Fruit fly (Drosophila melanogaster) whole organism, pupa: ENCODE measurements around the gene CG3184.

Source experiments
- CG10348 ChIP-seq: fragments of 200-800 bp; sonication (Bioruptor generic); IDR thresholded peaks from 2 replicates; pipeline ENCODE4 v1.3.6; 2022; ENCODE audit warnings: missing biosample characterization, missing genetic modification characterization
- CG12605 ChIP-seq: fragments of 200-800 bp; sonication (Bioruptor generic); IDR thresholded peaks from 2 replicates; pipeline ENCODE4 v1.3.6; 2022; ENCODE audit warnings: missing biosample characterization, missing genetic modification characterization
- CG13204 ChIP-seq: fragments of 200-800 bp; sonication (Bioruptor generic); optimal IDR thresholded peaks from 2 replicates; lab custom pipeline; 2018; ENCODE audit warnings: missing biosample characterization, mild to moderate bottlenecking, missing genetic modification characterization, moderate library complexity
- CG14655 ChIP-seq: fragments of 200-800 bp; sonication (Bioruptor generic); optimal IDR thresholded peaks from 3 replicates; lab custom pipeline; 2017; ENCODE audit warnings: mild to moderate bottlenecking, missing biosample characterization, missing genetic modification reagents, missing genetic modification characterization
- CG15710 ChIP-seq: fragments of 200-800 bp; sonication (Bioruptor generic); optimal IDR thresholded peaks from 2 replicates; lab custom pipeline; 2018; ENCODE audit warnings: missing biosample characterization, mild to moderate bottlenecking, missing genetic modification characterization, moderate library complexity
- CG17806 ChIP-seq: fragments of 200-800 bp; sonication (Bioruptor generic); optimal IDR thresholded peaks from 2 replicates; lab custom pipeline; 2018; ENCODE audit warnings: missing biosample characterization, mild to moderate bottlenecking, missing genetic modification characterization, moderate library complexity
- CG32121 ChIP-seq: fragments of 200-800 bp; sonication (Bioruptor generic); IDR thresholded peaks from 2 replicates; pipeline ENCODE4 v1.3.6; 2022; ENCODE audit warnings: missing biosample characterization, missing genetic modification characterization
- CG34367 ChIP-seq: fragments of 200-800 bp; sonication (Bioruptor generic); optimal IDR thresholded peaks from 2 replicates; lab custom pipeline; 2018; ENCODE audit warnings: missing biosample characterization, mild to moderate bottlenecking, missing genetic modification characterization
- CG4496 ChIP-seq: fragments of 200-800 bp; sonication (Bioruptor generic); IDR thresholded peaks from 3 replicates; pipeline ENCODE4 v1.3.6; 2022; ENCODE audit warnings: missing biosample characterization, missing genetic modification characterization
- CG8159 ChIP-seq: fragments of 200-800 bp; sonication (Bioruptor generic); optimal IDR thresholded peaks from 3 replicates; lab custom pipeline; 2018; ENCODE audit warnings: missing biosample characterization, mild to moderate bottlenecking, missing genetic modification characterization, moderate library complexity
- CG8301 ChIP-seq: fragments of 200-800 bp; sonication (Bioruptor generic); optimal IDR thresholded peaks from 2 replicates; lab custom pipeline; 2018; ENCODE audit warnings: missing biosample characterization, mild to moderate bottlenecking, missing genetic modification characterization
- CG9948 ChIP-seq: fragments of 200-800 bp; sonication (Bioruptor generic); optimal IDR thresholded peaks from 2 replicates; lab custom pipeline; 2018; ENCODE audit warnings: missing biosample characterization, mild to moderate bottlenecking, missing genetic modification characterization, moderate library complexity
- D1 ChIP-seq: fragments of 200-800 bp; sonication (Bioruptor generic); optimal IDR thresholded peaks from 2 replicates; lab custom pipeline; 2018; ENCODE audit warnings: missing biosample characterization, mild to moderate bottlenecking, missing genetic modification characterization, moderate library complexity
- EcR ChIP-seq: fragments of 200-800 bp; sonication (Bioruptor generic); optimal IDR thresholded peaks from 3 replicates; lab custom pipeline; 2019; ENCODE audit warnings: missing biosample characterization, missing genetic modification characterization, mild to moderate bottlenecking, moderate library complexity, missing genetic modification reagents
- Ets98B ChIP-seq: fragments of 200-800 bp; sonication (Bioruptor generic); IDR thresholded peaks from 2 replicates; pipeline ENCODE4 v1.3.6; 2022; ENCODE audit warnings: missing biosample characterization, missing genetic modification characterization
- Pif1A ChIP-seq: fragments of 200-800 bp; sonication (Bioruptor generic); optimal IDR thresholded peaks from 3 replicates; lab custom pipeline; 2016; ENCODE audit warnings: missing biosample characterization, missing genetic modification characterization
- Pif1B ChIP-seq: fragments of 200-800 bp; sonication (Bioruptor generic); optimal IDR thresholded peaks from 3 replicates; lab custom pipeline; 2016; ENCODE audit warnings: missing biosample characterization, missing genetic modification characterization
- Snoo ChIP-seq: fragments of 200-800 bp; sonication (Bioruptor generic); optimal IDR thresholded peaks from 3 replicates; lab custom pipeline; 2017; ENCODE audit warnings: missing biosample characterization, mild to moderate bottlenecking, missing genetic modification characterization, inconsistent platforms
- fd96Ca ChIP-seq: fragments of 200-800 bp; sonication (Bioruptor generic); IDR thresholded peaks from 3 replicates; pipeline ENCODE4 v1.3.6; 2022; ENCODE audit warnings: missing biosample characterization, missing genetic modification characterization
- gl ChIP-seq: fragments of 200-800 bp; sonication (Bioruptor generic); optimal IDR thresholded peaks from 2 replicates; lab custom pipeline; 2018; ENCODE audit warnings: missing biosample characterization, mild to moderate bottlenecking, missing genetic modification characterization
- rn ChIP-seq: fragments of 200-800 bp; sonication (Bioruptor generic); IDR thresholded peaks from 2 replicates; pipeline ENCODE4 v1.3.6; 2022; ENCODE audit warnings: missing biosample characterization, missing genetic modification characterization

CG3184 gene

DNA sequence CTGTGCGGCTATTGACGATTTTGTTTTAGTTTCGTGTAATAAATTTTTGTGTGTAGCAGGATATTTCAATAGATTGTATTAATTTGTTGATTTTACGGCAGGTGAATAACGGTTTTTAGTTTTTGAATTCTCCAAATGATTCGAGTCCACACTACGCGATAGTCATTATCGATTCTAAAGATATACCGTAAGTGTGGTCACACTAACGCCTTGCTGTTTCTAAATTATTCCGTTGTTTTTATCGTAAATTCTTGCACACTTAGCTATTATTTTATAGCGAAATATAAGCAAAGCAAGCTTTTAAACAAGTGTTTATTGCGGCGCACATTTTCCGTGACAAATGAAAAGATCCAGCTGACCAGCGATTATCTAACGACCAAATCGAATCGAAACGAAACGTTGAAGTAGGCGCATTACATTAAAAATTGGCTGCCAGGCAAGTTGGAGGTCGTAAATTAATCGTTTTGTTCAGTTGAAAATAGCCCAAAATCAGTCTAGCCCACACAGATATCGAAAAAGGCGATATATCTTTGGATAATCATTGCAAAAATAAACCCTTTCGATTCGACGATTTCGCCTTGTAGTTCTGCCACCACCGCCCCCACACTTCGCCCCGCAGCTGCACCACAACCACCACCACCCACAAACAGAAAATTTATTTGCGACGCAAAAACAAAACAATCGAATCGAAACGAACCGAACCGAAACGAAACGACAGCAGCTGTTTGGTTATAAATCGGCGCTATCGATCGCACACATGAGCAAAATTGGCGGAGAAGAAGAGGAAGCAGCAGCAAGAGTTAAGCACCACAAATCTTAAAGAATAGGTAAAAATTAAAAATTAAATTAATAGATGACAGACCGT is 4.7 kb downstream of the CG3184 start, which contains the start of gene Pink1:
Pink1 (plus strand) TSS at position 164 of the 865 bp plus-strand sequence.
- no peak for TF ChIP-seq gl (tag; lab: Kevin White, UChicago)
- TF ChIP-seq CG8159 (tag; lab: Kevin White, UChicago), result no peak
- no peak for TF ChIP-seq D1 (tag; lab: Kevin White, UChicago)
- TF ChIP-seq CG34367, result no peak
- TF ChIP-seq Ets98B (GFP tag; lab: Robert Waterston, UW), result no peak
- no peak for TF ChIP-seq CG14655 (GFP tag; lab: Kevin White, UChicago)
- TF ChIP-seq fd96Ca (GFP tag; lab: Robert Waterston, UW), result no peak
- TF ChIP-seq CG10348 (GFP tag; lab: Robert Waterston, UW), result no peak
- TF ChIP-seq CG12605 (GFP tag; lab: Robert Waterston, UW), result no peak

dm6 chrX:6681467-6681866 is 7.1 kb downstream of the CG3184 start, which contains the start of gene Fum2:
Gene Fum2, plus strand, starts transcription at chrX:6681767.
- TF ChIP-seq EcR (GFP tag; lab: Kevin White, UChicago) (no peak), CG8159 (tag; lab: Kevin White, UChicago) (no peak), D1 (tag; lab: Kevin White, UChicago) (no peak), Pif1A (GFP tag; lab: Kevin White, UChicago) (no peak), CG32121 (GFP tag; lab: Robert Waterston, UW) (no peak), CG4496 (no peak), CG15710 (tag; lab: Kevin White, UChicago) (no peak), rn (GFP tag; lab: Robert Waterston, UW) (no peak), Pif1B (GFP tag; lab: Kevin White, UChicago) (no peak), CG34367 (no peak), CG8301 (tag; lab: Kevin White, UChicago) (no peak), CG13204 (GFP tag; lab: Kevin White, UChicago) (no peak), CG14655 (GFP tag; lab: Kevin White, UChicago) (no peak)

DNA sequence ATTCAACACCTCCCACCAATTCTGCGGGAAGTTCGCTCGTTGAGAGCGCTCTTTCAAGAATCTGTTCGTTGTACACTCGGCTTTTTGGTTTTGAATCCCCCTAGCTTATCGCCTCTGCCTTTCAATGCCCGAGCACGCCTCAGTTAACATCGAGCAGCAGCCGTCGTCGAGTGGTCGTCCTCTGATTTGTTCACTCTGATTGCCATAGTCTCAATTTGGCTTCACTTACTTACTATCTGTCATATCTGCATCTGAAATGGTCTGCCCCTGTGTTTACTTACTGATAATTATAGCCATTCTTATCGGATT is 9.1 kb downstream of the CG3184 start:
- peak; percentile 43 for TF ChIP-seq EcR (GFP tag; lab: Kevin White, UChicago)
- no peak for TF ChIP-seq rn (GFP tag; lab: Robert Waterston, UW)
- TF ChIP-seq CG4496, result no peak

DNA sequence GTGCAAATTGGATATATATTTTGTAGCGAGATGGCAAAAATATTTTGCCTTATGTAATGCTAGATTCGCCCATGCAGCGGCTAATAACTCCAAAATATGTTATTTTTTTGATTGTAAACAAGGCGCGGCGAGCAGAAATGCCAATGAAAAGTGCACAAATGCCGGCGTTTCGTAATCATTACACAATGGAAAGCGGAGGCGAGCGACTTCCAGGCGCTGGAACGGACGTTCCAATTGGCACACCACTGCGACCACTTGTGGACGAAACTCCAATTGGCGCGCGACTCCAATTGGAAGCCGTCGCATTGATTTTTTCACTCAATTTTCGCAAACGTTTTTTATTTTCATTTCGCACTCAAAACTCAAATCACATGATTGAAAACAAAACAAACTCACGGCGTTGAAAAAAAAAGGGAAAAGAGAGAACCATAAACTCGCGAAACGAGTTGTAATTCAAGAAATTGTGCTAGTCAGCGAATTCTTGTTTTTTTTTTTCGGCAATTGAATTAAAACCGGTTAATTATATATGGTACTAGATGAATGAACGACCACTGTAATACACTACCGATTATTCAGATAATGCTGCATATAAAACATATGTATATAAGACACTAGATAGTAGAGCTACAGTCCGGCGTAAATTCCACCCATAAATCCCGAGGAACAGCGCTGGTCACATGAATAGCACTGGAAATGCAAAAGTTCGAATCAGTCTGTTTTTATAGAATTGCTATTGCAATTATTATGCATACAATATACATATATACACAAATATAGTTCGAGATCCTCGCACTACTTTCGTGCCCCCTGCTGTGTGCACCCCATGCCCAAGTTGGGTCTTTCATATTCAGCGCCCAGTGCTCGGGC is 9.7 kb downstream of the CG3184 start, which contains the start of gene ND-ASHI:
ND-ASHI (minus strand) TSS at position 484 of the 867 bp plus-strand sequence.
- peak; percentile 97 for TF ChIP-seq CG15710 (tag; lab: Kevin White, UChicago)
- peak; percentile 98 for TF ChIP-seq Ets98B (GFP tag; lab: Robert Waterston, UW)
- peak; percentile 97 for TF ChIP-seq CG8301 (tag; lab: Kevin White, UChicago)
- peak; percentile 95 for TF ChIP-seq CG17806 (tag; lab: Kevin White, UChicago)
- TF ChIP-seq Pif1B (GFP tag; lab: Kevin White, UChicago), result peak; percentile 96
- peak; percentile 95 for TF ChIP-seq CG9948
- TF ChIP-seq CG14655 (GFP tag; lab: Kevin White, UChicago), result peak; percentile 97
- TF ChIP-seq CG32121 (GFP tag; lab: Robert Waterston, UW), result peak; percentile 97
- peak; percentile 97 for TF ChIP-seq CG34367
- TF ChIP-seq D1 (tag; lab: Kevin White, UChicago), result no peak
- peak; percentile 99 for TF ChIP-seq CG4496
- peak; percentile 89 for TF ChIP-seq CG10348 (GFP tag; lab: Robert Waterston, UW)
- peak; percentile 92 for TF ChIP-seq rn (GFP tag; lab: Robert Waterston, UW)
- TF ChIP-seq CG8159 (tag; lab: Kevin White, UChicago), result peak; percentile 96
- TF ChIP-seq EcR (GFP tag; lab: Kevin White, UChicago), result peak; percentile 61
- peak; percentile 97 for TF ChIP-seq CG12605 (GFP tag; lab: Robert Waterston, UW)
- TF ChIP-seq fd96Ca (GFP tag; lab: Robert Waterston, UW), result peak; percentile 98
- peak; percentile 93 for TF ChIP-seq CG13204 (GFP tag; lab: Kevin White, UChicago)
- TF ChIP-seq Pif1A (GFP tag; lab: Kevin White, UChicago), result peak; percentile 97
- TF ChIP-seq Snoo, result peak; percentile 96
- TF ChIP-seq gl (tag; lab: Kevin White, UChicago), result peak; percentile 92

DNA sequence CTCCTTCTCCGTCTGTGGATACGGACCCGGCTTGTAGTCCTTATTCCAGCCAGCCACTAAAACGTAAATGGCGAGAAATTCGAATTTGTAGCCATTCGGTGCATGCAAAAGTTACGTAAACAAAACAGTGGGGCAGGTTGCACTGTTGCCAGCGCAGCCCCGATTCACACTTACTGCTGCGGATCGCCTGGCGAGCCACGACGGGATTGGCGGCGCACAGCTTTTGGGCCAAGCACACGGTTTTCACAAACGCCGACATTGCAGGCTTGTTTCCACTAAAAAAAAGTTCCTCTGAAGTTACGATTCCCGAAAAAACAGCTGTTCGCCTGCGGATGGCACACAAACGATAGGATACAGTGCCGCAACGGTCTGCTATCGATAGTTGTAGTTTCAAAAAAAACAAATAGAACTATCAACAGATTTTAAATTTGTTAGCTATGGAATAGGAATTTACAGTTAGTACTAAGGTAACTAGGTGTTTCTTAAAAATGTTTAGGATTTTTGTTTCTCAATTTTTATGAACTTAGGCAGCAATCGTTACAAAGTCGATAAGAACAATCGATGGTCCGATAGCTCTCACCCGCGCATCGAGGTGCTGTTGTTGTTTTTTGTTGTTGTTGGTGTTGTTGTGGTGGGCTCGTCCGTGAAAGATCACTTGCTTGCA is 10.6 kb downstream of the CG3184 start, which contains the start of gene Fum1:
Fum1 (plus strand) TSS at position 599 of the 664 bp plus-strand sequence.
- TF ChIP-seq EcR (GFP tag; lab: Kevin White, UChicago), result no peak
- TF ChIP-seq fd96Ca (GFP tag; lab: Robert Waterston, UW), result no peak
- no peak for TF ChIP-seq CG8301 (tag; lab: Kevin White, UChicago)
- no peak for TF ChIP-seq rn (GFP tag; lab: Robert Waterston, UW)
- no peak for TF ChIP-seq Ets98B (GFP tag; lab: Robert Waterston, UW)
